Fruit fly (Drosophila melanogaster) whole organism, wandering third instar larva: ENCODE measurements around the gene Vps60.

Source experiments
- Hr83 ChIP-seq: fragments of 200-300 bp; sonication (Bioruptor generic); optimal IDR thresholded peaks from 2 replicates; lab custom pipeline; 2016; ENCODE audit warnings: missing biosample characterization, mild to moderate bottlenecking, missing genetic modification characterization, moderate library complexity; ENCODE audit not compliant: poor library complexity, severe bottlenecking
- brk ChIP-seq: fragments of 200-800 bp; sonication (Bioruptor generic); optimal IDR thresholded peaks from 2 replicates; lab custom pipeline; 2016; ENCODE audit warnings: missing biosample characterization, mild to moderate bottlenecking, missing genetic modification characterization

dm6 chr3L:17644906-17645244 is 23.4 kb upstream of the Vps60 start, which contains the start of gene Pep:
- TF ChIP-seq Hr83 (peak; percentile 94), brk (GFP tag; lab: Kevin White, UChicago) (peak; percentile 84)
